Worm (Caenorhabditis elegans): Measurements from ENCODE around the gene srv-27.
A peak's percentile ranks its signal among the peaks of the same experiment; 100 is the strongest.

srv-27 gene

ce11 chrIV:6326448-6326847 lies 28.3 kb upstream of the srv-27 start, which contains the start of gene lsm-8:
Gene lsm-8, plus strand, starts transcription at chrIV:6326526.
- no peak for TF ChIP-seq ceh-82 (tag; optimal IDR thresholded peaks at IDR 0.05)
- no peak for TF ChIP-seq elt-2 (tag; optimal IDR thresholded peaks at IDR 0.05)
- no peak for TF ChIP-seq nhr-25 (tag; optimal IDR thresholded peaks at IDR 0.05)

- TF ChIP-seq nhr-43 (tag; optimal IDR thresholded peaks at IDR 0.05; ENCODE audit: poor library complexity, severe bottlenecking), result no peak
- TF ChIP-seq nfya-1 (tag; optimal IDR thresholded peaks at IDR 0.05; ENCODE audit: insufficient read depth), result no peak
- no peak for TF ChIP-seq snpc-4 (tag; optimal IDR thresholded peaks at IDR 0.05)
- TF ChIP-seq daf-12 (tag; optimal IDR thresholded peaks at IDR 0.05), result no peak
- TF ChIP-seq nhr-237 (tag; optimal IDR thresholded peaks at IDR 0.05), result no peak
- no peak for TF ChIP-seq eor-1 (tag; optimal IDR thresholded peaks at IDR 0.05)
- no peak for TF ChIP-seq ceh-9 (tag; optimal IDR thresholded peaks at IDR 0.05)
Measured at ce11 chrIV:6325772-6326171, 27.6 kb upstream of the srv-27 start.

- TF ChIP-seq elt-1 (tag; optimal IDR thresholded peaks at IDR 0.05) (peak; percentile 55), nhr-11 (tag; optimal IDR thresholded peaks at IDR 0.05) (peak; percentile 78), ceh-28 (tag; optimal IDR thresholded peaks at IDR 0.05) (peak; percentile 84), lsy-12 (tag; optimal IDR thresholded peaks at IDR 0.05) (peak; percentile 98), nhr-237 (tag; optimal IDR thresholded peaks at IDR 0.05) (no peak), nfya-1 (tag; optimal IDR thresholded peaks at IDR 0.05; ENCODE audit: insufficient read depth) (peak; percentile 98), fos-1 (tag; optimal IDR thresholded peaks at IDR 0.05) (no peak), elt-2 (tag; optimal IDR thresholded peaks at IDR 0.05) (peak; percentile 79), nhr-25 (tag; optimal IDR thresholded peaks at IDR 0.05) (peak; percentile 98), tbx-2 (tag; optimal IDR thresholded peaks at IDR 0.05) (peak; percentile 90), zag-1 (tag; optimal IDR thresholded peaks at IDR 0.05) (peak; percentile 57), lin-39 (tag; optimal IDR thresholded peaks at IDR 0.05) (peak; percentile 99), R02D3.7 (tag; optimal IDR thresholded peaks at IDR 0.05) (peak; percentile 96), hmg-11 (tag; optimal IDR thresholded peaks at IDR 0.05) (peak; percentile 92), nhr-43 (tag; optimal IDR thresholded peaks at IDR 0.05; ENCODE audit: poor library complexity, severe bottlenecking) (peak; percentile 96), ama-1 (optimal IDR thresholded peaks at IDR 0.05) (peak; percentile 39), egl-27 (tag; optimal IDR thresholded peaks at IDR 0.05) (peak; percentile 78), fkh-10 (GFP tag; optimal IDR thresholded peaks at IDR 0.05) (peak; percentile 79), nhr-23 (tag; optimal IDR thresholded peaks at IDR 0.05) (peak; percentile 98), elt-3 (tag; optimal IDR thresholded peaks at IDR 0.05) (peak in 1 of 3 experiments; percentile 89), unc-62 (GFP tag; optimal IDR thresholded peaks at IDR 0.05) (peak; percentile 59), nhr-76 (tag; optimal IDR thresholded peaks at IDR 0.05) (peak; percentile 1), eor-1 (tag; optimal IDR thresholded peaks at IDR 0.05) (no peak), ZK546.5 (tag; optimal IDR thresholded peaks at IDR 0.05) (peak; percentile 100), mdl-1 (tag; optimal IDR thresholded peaks at IDR 0.05) (peak; percentile 15), nhr-12 (tag; optimal IDR thresholded peaks at IDR 0.05) (no peak), egl-5 (tag; optimal IDR thresholded peaks at IDR 0.05) (peak; percentile 96), skn-1 (tag; optimal IDR thresholded peaks at IDR 0.05) (peak; percentile 73), nhr-67 (tag; optimal IDR thresholded peaks at IDR 0.05) (no peak), nhr-77 (tag; optimal IDR thresholded peaks at IDR 0.05) (peak; percentile 37), ceh-82 (tag; optimal IDR thresholded peaks at IDR 0.05) (peak; percentile 83), jun-1 (tag; optimal IDR thresholded peaks at IDR 0.05) (peak; percentile 92), ceh-9 (tag; optimal IDR thresholded peaks at IDR 0.05) (no peak), lin-15B (tag; optimal IDR thresholded peaks at IDR 0.05) (peak; percentile 97), daf-12 (tag; optimal IDR thresholded peaks at IDR 0.05) (no peak), mml-1 (tag; optimal IDR thresholded peaks at IDR 0.05) (no peak), ztf-4 (tag; optimal IDR thresholded peaks at IDR 0.05) (peak; percentile 76), snpc-4 (tag; optimal IDR thresholded peaks at IDR 0.05) (peak; percentile 86), pha-4 (tag; optimal IDR thresholded peaks at IDR 0.05) (peak; percentile 98), pqm-1 (tag; optimal IDR thresholded peaks at IDR 0.05) (peak; percentile 83)
Measured at ce11 chrIV:6323654-6324224, 25.6 kb upstream of the srv-27 start, which contains the start of gene sqd-1. Gene sqd-1, plus strand, starts transcription at chrIV:6324174.
